Worm (Caenorhabditis elegans): ENCODE measurements around the gene F07C4.6.

Gene F07C4.6

ce11 chrV:7618114-7618513 is 8.5 kb upstream of the F07C4.6 start, which contains the start of gene C50E3.15:
C50E3.15 (plus strand) TSS chrV:7618414.
- TF ChIP-seq sptf-2 (GFP tag; optimal IDR thresholded peaks at IDR 0.05) (no peak), ama-1 (optimal IDR thresholded peaks at IDR 0.05) (no peak), ama-1 (GFP tag; optimal IDR thresholded peaks at IDR 0.05) (no peak), pbrm-1 (GFP tag; IDR thresholded peaks at IDR 0.05) (no peak), ztf-25 (GFP tag; IDR thresholded peaks at IDR 0.05) (no peak), unc-62 (GFP tag; optimal IDR thresholded peaks at IDR 0.05) (no peak)

- TF ChIP-seq efl-1 (GFP tag; optimal IDR thresholded peaks at IDR 0.05) = peak; percentile 79
- TF ChIP-seq F33H1.4 (GFP tag; IDR thresholded peaks at IDR 0.05) = 0 out of 2 replicates have a peak, but pooled peaks have one; percentile 11
- no peak for TF ChIP-seq let-526 (GFP tag; IDR thresholded peaks at IDR 0.05)
- TF ChIP-seq lsl-1 (GFP tag; optimal IDR thresholded peaks at IDR 0.05) = peak; percentile 5
- TF ChIP-seq B0261.1 (tag; optimal IDR thresholded peaks at IDR 0.05) = no peak
- TF ChIP-seq madf-6 (GFP tag; IDR thresholded peaks at IDR 0.05) = peak; percentile 89
- no peak for TF ChIP-seq attf-6 (GFP tag; IDR thresholded peaks at IDR 0.05)
- TF ChIP-seq xnd-1 (tag; optimal IDR thresholded peaks at IDR 0.05) = peak; percentile 30
- no peak for TF ChIP-seq hlh-12 (tag; optimal IDR thresholded peaks at IDR 0.05)
- TF ChIP-seq dpl-1 (GFP tag; optimal IDR thresholded peaks at IDR 0.05) = peak; percentile 45
- peak; percentile 75 for TF ChIP-seq madf-8 (GFP tag; conservative IDR thresholded peaks at IDR 0.05)
- TF ChIP-seq ztf-6 (GFP tag; IDR thresholded peaks at IDR 0.05) = no peak
- no peak for TF ChIP-seq snpc-1.3 (tag; optimal IDR thresholded peaks at IDR 0.05; ENCODE audit: insufficient read depth)
Measured at ce11 chrV:7622011-7622465, 4.6 kb upstream of the F07C4.6 start, which contains the start of gene C50E3.12. C50E3.12 (minus strand) TSS chrV:7622061.

DNA sequence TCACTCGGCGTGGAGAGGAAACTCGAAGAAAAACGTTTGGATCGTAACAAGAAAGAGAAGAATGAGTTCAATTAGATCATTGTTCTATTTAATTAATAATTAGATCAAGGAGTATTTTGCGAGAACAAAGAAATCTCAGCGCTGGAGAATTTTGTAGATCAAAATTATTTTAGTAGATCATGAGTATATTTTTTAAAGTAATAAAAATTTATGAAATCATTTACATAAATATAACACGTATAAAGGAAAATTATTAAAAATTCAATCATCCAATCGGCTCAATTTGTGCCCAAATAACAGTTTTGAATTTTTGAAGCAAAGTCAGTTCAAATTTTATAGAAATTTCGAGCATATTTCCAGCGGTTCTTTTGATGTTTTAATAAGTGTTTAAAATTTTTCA is 2.5 kb upstream of the F07C4.6 start, which contains the start of gene C50E3.13:
Gene C50E3.13, minus strand, starts transcription at position 101 of the 400 bp plus-strand sequence.
- TF ChIP-seq ztf-28 (GFP tag; IDR thresholded peaks at IDR 0.05) (no peak), mcd-1 (GFP tag; IDR thresholded peaks at IDR 0.05) (no peak), xnd-1 (tag; optimal IDR thresholded peaks at IDR 0.05) (no peak), zfh-2 (GFP tag; conservative IDR thresholded peaks at IDR 0.05) (no peak), C06A6.2 (GFP tag; conservative IDR thresholded peaks at IDR 0.05) (no peak), F33H1.4 (GFP tag; IDR thresholded peaks at IDR 0.05) (no peak), nhr-179 (tag; optimal IDR thresholded peaks at IDR 0.05) (no peak), attf-6 (GFP tag; IDR thresholded peaks at IDR 0.05) (no peak), sptf-2 (GFP tag; optimal IDR thresholded peaks at IDR 0.05) (no peak), nhr-80 (tag; optimal IDR thresholded peaks at IDR 0.05) (no peak), let-607 (tag; optimal IDR thresholded peaks at IDR 0.05) (no peak), dpff-1 (tag; optimal IDR thresholded peaks at IDR 0.05) (no peak), K12H6.12 (tag; optimal IDR thresholded peaks at IDR 0.05) (no peak), B0035.1 (tag; optimal IDR thresholded peaks at IDR 0.05) (no peak), bed-2 (GFP tag; IDR thresholded peaks at IDR 0.05) (no peak), lin-54 (GFP tag; optimal IDR thresholded peaks at IDR 0.05) (no peak)

DNA sequence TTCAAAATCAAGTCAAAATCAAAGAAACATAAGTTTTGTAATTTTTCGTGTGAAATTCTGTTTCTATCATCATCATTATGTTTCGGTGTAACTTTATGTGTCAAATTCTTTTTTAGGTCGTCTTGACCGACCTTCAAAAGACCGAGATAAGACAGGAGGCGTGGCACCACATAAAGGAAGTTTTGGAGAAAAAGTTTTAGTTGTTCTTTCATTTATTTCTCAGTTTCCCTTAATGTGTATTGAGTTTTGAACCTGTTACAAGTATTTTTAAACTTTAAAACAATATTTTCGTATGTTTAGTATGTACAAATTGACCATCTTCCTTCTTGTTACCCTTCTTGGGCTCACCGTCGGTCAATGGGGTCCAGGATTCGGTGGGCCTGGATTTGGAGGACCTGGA is 2.0 kb upstream of the F07C4.6 start, which contains the start of gene grsp-4:
Gene grsp-4, plus strand, starts transcription at position 301 of the 400 bp plus-strand sequence.
- no peak for TF ChIP-seq pbrm-1 (GFP tag; IDR thresholded peaks at IDR 0.05)
- no peak for TF ChIP-seq efl-1 (GFP tag; optimal IDR thresholded peaks at IDR 0.05)
- no peak for TF ChIP-seq lag-1 (GFP tag; IDR thresholded peaks at IDR 0.05)
- TF ChIP-seq nhr-27 (tag; optimal IDR thresholded peaks at IDR 0.05) = no peak
- no peak for TF ChIP-seq C06A6.2 (GFP tag; conservative IDR thresholded peaks at IDR 0.05)
- TF ChIP-seq dpff-1 (tag; optimal IDR thresholded peaks at IDR 0.05) = no peak
- no peak for TF ChIP-seq Y79H2A.3 (GFP tag; conservative IDR thresholded peaks at IDR 0.05)
- TF ChIP-seq F22D6.2 (tag; optimal IDR thresholded peaks at IDR 0.05) = no peak
- no peak for TF ChIP-seq mcd-1 (GFP tag; IDR thresholded peaks at IDR 0.05)
- no peak for TF ChIP-seq hrde-1 (tag; optimal IDR thresholded peaks at IDR 0.05; ENCODE audit: borderline replicate concordance)
- TF ChIP-seq T07F8.4 (tag; optimal IDR thresholded peaks at IDR 0.05) = no peak

Measured in whole organism, young adult.